Worm (Caenorhabditis elegans): ENCODE measurements around the gene Y26G10.4.

- TF ChIP-seq D1046.2 (GFP tag; IDR thresholded peaks at IDR 0.05) (no peak), unc-39 (tag; optimal IDR thresholded peaks at IDR 0.05) (no peak), lin-1 (GFP tag; IDR thresholded peaks at IDR 0.05) (no peak), egl-43 (GFP tag; IDR thresholded peaks at IDR 0.05) (no peak), mep-1 (tag; optimal IDR thresholded peaks at IDR 0.05) (no peak), snpc-4 (tag; optimal IDR thresholded peaks at IDR 0.05) (no peak), nhr-237 (tag; optimal IDR thresholded peaks at IDR 0.05) (no peak)
Measured at ce11 chrV:17694260-17694659, 4.7 kb downstream of the Y26G10.4 start.
